Worm (Caenorhabditis elegans): ENCODE results near the gene T07E3.2.

T07E3.2 gene

ce11 chrIII:6873724-6874123 lies 32.8 kb upstream of the T07E3.2 start:
- no peak for TF ChIP-seq mxl-3 (GFP tag; optimal IDR thresholded peaks at IDR 0.05)
- no peak for TF ChIP-seq aly-2 (tag; optimal IDR thresholded peaks at IDR 0.05)
- peak; percentile 5 to 64 for TF ChIP-seq lsy-2 (tag; optimal IDR thresholded peaks at IDR 0.05)
- TF ChIP-seq mes-2 (tag; optimal IDR thresholded peaks at IDR 0.05; ENCODE audit: poor library complexity, severe bottlenecking): no peak
- no peak for TF ChIP-seq cey-2 (tag; optimal IDR thresholded peaks at IDR 0.05; ENCODE audit: borderline replicate concordance, insufficient read depth)
- TF ChIP-seq hif-1 (tag; optimal IDR thresholded peaks at IDR 0.05): peak in 1 of 2 experiments; percentile 36
- TF ChIP-seq nhr-237 (tag; optimal IDR thresholded peaks at IDR 0.05): no peak
- peak; percentile 48 for TF ChIP-seq mep-1 (tag; optimal IDR thresholded peaks at IDR 0.05)
- peak in 1 of 2 experiments; percentile 44 for TF ChIP-seq daf-16 (GFP tag; optimal IDR thresholded peaks at IDR 0.05)
- no peak for TF ChIP-seq daf-16 (tag; optimal IDR thresholded peaks at IDR 0.05)
- TF ChIP-seq F37D6.2 (tag; optimal IDR thresholded peaks at IDR 0.05): peak; percentile 10
- TF ChIP-seq ces-1 (GFP tag; optimal IDR thresholded peaks at IDR 0.05): no peak
- TF ChIP-seq ZK337.2 (GFP tag; IDR thresholded peaks at IDR 0.05): 0 out of 2 replicates have a peak, but pooled peaks have one; percentile 12
- no peak for TF ChIP-seq nhr-111 (GFP tag; optimal IDR thresholded peaks at IDR 0.05)
- TF ChIP-seq lin-29 (GFP tag; IDR thresholded peaks at IDR 0.05): no peak
- TF ChIP-seq ceh-82 (tag; optimal IDR thresholded peaks at IDR 0.05): no peak
- no peak for TF ChIP-seq skn-1 (tag; optimal IDR thresholded peaks at IDR 0.05)
- no peak for TF ChIP-seq lin-39 (tag; optimal IDR thresholded peaks at IDR 0.05)
- TF ChIP-seq ctbp-1 (GFP tag; IDR thresholded peaks at IDR 0.05): no peak
- TF ChIP-seq nhr-11 (tag; optimal IDR thresholded peaks at IDR 0.05): peak; percentile 32
- peak; percentile 1 for TF ChIP-seq ama-1 (optimal IDR thresholded peaks at IDR 0.05)
- TF ChIP-seq Y75B8A.6 (GFP tag; IDR thresholded peaks at IDR 0.05): no peak

ce11 chrIII:6880797-6881196 lies 25.7 kb upstream of the T07E3.2 start, which contains the start of gene K04C2.7:
K04C2.7 (plus strand) TSS chrIII:6881097.
- TF ChIP-seq dmd-9 (GFP tag; IDR thresholded peaks at IDR 0.05): no peak
- TF ChIP-seq mdl-1 (tag; optimal IDR thresholded peaks at IDR 0.05): no peak
- no peak for TF ChIP-seq mes-2 (tag; optimal IDR thresholded peaks at IDR 0.05; ENCODE audit: poor library complexity, severe bottlenecking)
- no peak for TF ChIP-seq saeg-2 (GFP tag; IDR thresholded peaks at IDR 0.05)
- TF ChIP-seq spr-1 (tag; optimal IDR thresholded peaks at IDR 0.05): no peak
- no peak for TF ChIP-seq nhr-10 (tag; optimal IDR thresholded peaks at IDR 0.05)
- no peak for TF ChIP-seq nhr-42 (GFP tag; IDR thresholded peaks at IDR 0.05)
- TF ChIP-seq nhr-77 (tag; optimal IDR thresholded peaks at IDR 0.05): no peak
- no peak for TF ChIP-seq spr-3 (GFP tag; optimal IDR thresholded peaks at IDR 0.05)
- no peak for TF ChIP-seq madf-5 (GFP tag; IDR thresholded peaks at IDR 0.05)
- TF ChIP-seq gei-8 (GFP tag; optimal IDR thresholded peaks at IDR 0.05): no peak
- TF ChIP-seq zip-2 (tag; optimal IDR thresholded peaks at IDR 0.05): no peak
- no peak for TF ChIP-seq mxl-2 (GFP tag; conservative IDR thresholded peaks at IDR 0.05)
- no peak for TF ChIP-seq nhr-102 (tag; optimal IDR thresholded peaks at IDR 0.05)
- TF ChIP-seq nhr-237 (tag; optimal IDR thresholded peaks at IDR 0.05): no peak
- no peak for TF ChIP-seq lim-7 (GFP tag; IDR thresholded peaks at IDR 0.05)
- no peak for TF ChIP-seq mdt-29 (GFP tag; IDR thresholded peaks at IDR 0.05)
- no peak for TF ChIP-seq F49E8.2 (tag; optimal IDR thresholded peaks at IDR 0.05; ENCODE audit: borderline replicate concordance)
- TF ChIP-seq lsy-2 (tag; optimal IDR thresholded peaks at IDR 0.05): no peak

ce11 chrIII:6881745-6882144 lies 24.8 kb upstream of the T07E3.2 start:
- TF ChIP-seq ctbp-1 (GFP tag; IDR thresholded peaks at IDR 0.05) (no peak), unc-62 (GFP tag; optimal IDR thresholded peaks at IDR 0.05 in 1 of 2) (peak in 1 of 2 experiments; percentile 85), unc-62 (tag; optimal IDR thresholded peaks at IDR 0.05) (no peak)

Data from whole organism, L4 larva.